Fruit fly (Drosophila melanogaster) whole organism, embryonic: Measurements from ENCODE around the gene CG43093.
A peak's percentile ranks its signal among the peaks of the same experiment; 100 is the strongest.

ENCODE experiments used
- CG10366 ChIP-seq: fragments of 200-800 bp; sonication (Bioruptor generic); IDR thresholded peaks from 2 replicates; pipeline ENCODE4 v1.3.6; 2022; ENCODE audit warnings: missing biosample characterization, missing genetic modification characterization
- CG12391 ChIP-seq: fragments of 200-800 bp; sonication (Bioruptor generic); optimal IDR thresholded peaks from 3 replicates; lab custom pipeline; 2018; ENCODE audit warnings: missing biosample characterization, mild to moderate bottlenecking, missing genetic modification characterization, moderate library complexity
- CG13624 ChIP-seq: fragments of 200-800 bp; sonication (Bioruptor generic); optimal IDR thresholded peaks from 2 replicates; lab custom pipeline; 2016; ENCODE audit warnings: missing biosample characterization, missing genetic modification characterization
- CG15011 ChIP-seq: fragments of 200-800 bp; sonication (Bioruptor generic); optimal IDR thresholded peaks from 3 replicates; lab custom pipeline; 2018; ENCODE audit warnings: missing biosample characterization, mild to moderate bottlenecking, missing genetic modification characterization
- CG1603 ChIP-seq: fragments of 200-800 bp; sonication (Bioruptor generic); optimal IDR thresholded peaks from 2 replicates; lab custom pipeline; 2019; ENCODE audit warnings: missing biosample characterization, mild to moderate bottlenecking, missing genetic modification characterization, moderate library complexity
- CG17359 ChIP-seq: fragments of 200-800 bp; sonication (Bioruptor generic); optimal IDR thresholded peaks from 3 replicates; lab custom pipeline; 2018; ENCODE audit warnings: missing biosample characterization, mild to moderate bottlenecking, missing genetic modification characterization, moderate library complexity
- CG2120 ChIP-seq: fragments of 200-800 bp; sonication (Bioruptor generic); optimal IDR thresholded peaks from 3 replicates; lab custom pipeline; 2016; ENCODE audit warnings: missing biosample characterization, missing genetic modification characterization
- CG3281 ChIP-seq: fragments of 200-800 bp; sonication (Bioruptor generic); optimal IDR thresholded peaks from 3 replicates; lab custom pipeline; 2017; ENCODE audit warnings: missing biosample characterization, mild to moderate bottlenecking, missing genetic modification characterization
- CG33557 ChIP-seq: fragments of 200-800 bp; sonication (Bioruptor generic); optimal IDR thresholded peaks from 2 replicates; lab custom pipeline; 2019; ENCODE audit warnings: missing biosample characterization, mild to moderate bottlenecking, missing genetic modification characterization, moderate library complexity
- CG4360 ChIP-seq: fragments of 200-800 bp; sonication (Bioruptor generic); IDR thresholded peaks from 2 replicates; pipeline ENCODE4 v1.3.6; 2022; ENCODE audit warnings: missing biosample characterization, missing genetic modification characterization
- CG43689 ChIP-seq: fragments of 200-800 bp; sonication (Bioruptor generic); IDR thresholded peaks from 2 replicates; pipeline ENCODE4 v1.3.6; 2022; ENCODE audit warnings: missing biosample characterization, missing genetic modification characterization
- CG6689 ChIP-seq: fragments of 200-800 bp; sonication (Bioruptor generic); IDR thresholded peaks from 2 replicates; pipeline ENCODE4 v1.3.6; 2022; ENCODE audit warnings: missing biosample characterization, missing genetic modification characterization
- CG6791 ChIP-seq: fragments of 200-800 bp; sonication (Bioruptor generic); IDR thresholded peaks from 3 replicates; pipeline ENCODE4 v1.3.6; 2022; ENCODE audit warnings: missing biosample characterization, missing genetic modification characterization; ENCODE audit not compliant: partially characterized antibody
- CG8281 ChIP-seq: fragments of 200-800 bp; sonication (Bioruptor generic); optimal IDR thresholded peaks from 2 replicates; lab custom pipeline; 2018; ENCODE audit warnings: missing biosample characterization, mild to moderate bottlenecking, missing genetic modification characterization, moderate library complexity
- CG8359 ChIP-seq: fragments of 200-800 bp; sonication (Bioruptor generic); optimal IDR thresholded peaks from 2 replicates; lab custom pipeline; 2017; ENCODE audit warnings: missing biosample characterization, mild to moderate bottlenecking, missing genetic modification characterization, borderline replicate concordance
- CTCF ChIP-seq: fragments of 200-800 bp; sonication (Bioruptor generic); optimal IDR thresholded peaks from 2 replicates; lab custom pipeline; 2017; ENCODE audit warnings: missing biosample characterization, mild to moderate bottlenecking, missing genetic modification characterization, moderate library complexity
- D19A ChIP-seq: fragments of 200-800 bp; optimal IDR thresholded peaks from 3 replicates; lab custom pipeline; 2019; ENCODE audit warnings: missing biosample characterization, mild to moderate bottlenecking, missing genetic modification characterization, moderate library complexity
- Ets97D ChIP-seq: fragments of 200-800 bp; sonication (Bioruptor generic); optimal IDR thresholded peaks from 3 replicates; lab custom pipeline; 2016; ENCODE audit warnings: missing biosample characterization, missing genetic modification characterization
- Hr39 ChIP-seq: fragments of >200 bp; optimal IDR thresholded peaks from 2 replicates; lab custom pipeline; 2017
- Kr ChIP-seq: fragments of 200-800 bp; sonication (Bioruptor generic); optimal IDR thresholded peaks from 2 replicates; lab custom pipeline; 2017; ENCODE audit warnings: missing biosample characterization, mild to moderate bottlenecking, missing genetic modification characterization
- Med ChIP-seq: fragments of 200-800 bp; sonication (Bioruptor generic); peaks from one replicate; lab custom pipeline; 2016; ENCODE audit warnings: missing biosample characterization, missing genetic modification characterization, mild to moderate bottlenecking, inconsistent platforms, moderate library complexity
- NFAT ChIP-seq: fragments of 200-800 bp; sonication (Bioruptor generic); IDR thresholded peaks from 2 replicates; pipeline ENCODE4 v1.3.6; 2022; ENCODE audit warnings: missing biosample characterization, missing genetic modification characterization
- Opbp ChIP-seq: fragments of 200-800 bp; sonication (Bioruptor generic); IDR thresholded peaks from 3 replicates; pipeline ENCODE4 v1.3.6; 2022; ENCODE audit warnings: missing biosample characterization, missing genetic modification characterization; ENCODE audit not compliant: partially characterized antibody
- Rfx ChIP-seq: fragments of 200-800 bp; sonication (Bioruptor generic); IDR thresholded peaks from 2 replicates; pipeline ENCODE4 v1.3.6; 2022; ENCODE audit warnings: missing biosample characterization, missing genetic modification characterization
- TFAM ChIP-seq: fragments of 200-800 bp; sonication (Bioruptor generic); optimal IDR thresholded peaks from 2 replicates; lab custom pipeline; 2017; ENCODE audit warnings: missing biosample characterization, missing genetic modification characterization, inconsistent platforms
- Trl ChIP-seq, 3 experiments: fragments of >200 bp in 2 of 3; fragments of 200-800 bp in 1 of 3; sonication (Bioruptor generic) in 1 of 3; optimal IDR thresholded peaks; 2 replicates in 1 of 3; 3 replicates in 2 of 3; lab custom pipeline; 2016 to 2017; ENCODE audit warnings: missing biosample characterization in 1 of 3, missing genetic modification characterization in 1 of 3
- ac ChIP-seq: fragments of 200-800 bp; sonication (Bioruptor generic); optimal IDR thresholded peaks from 3 replicates; lab custom pipeline; 2017; ENCODE audit warnings: missing biosample characterization, mild to moderate bottlenecking, missing genetic modification characterization
- ase ChIP-seq: fragments of 200-800 bp; sonication (Bioruptor generic); IDR thresholded peaks from 3 replicates; pipeline ENCODE4 v1.3.6; 2022; ENCODE audit warnings: missing biosample characterization, missing genetic modification characterization
- cad ChIP-seq: fragments of >200 bp; optimal IDR thresholded peaks from 2 replicates; lab custom pipeline; 2017; ENCODE audit warnings: missing biosample characterization, missing genetic modification characterization
- cg ChIP-seq: fragments of 200-800 bp; sonication (Bioruptor generic); optimal IDR thresholded peaks from 3 replicates; lab custom pipeline; 2019; ENCODE audit warnings: missing biosample characterization, mild to moderate bottlenecking, missing genetic modification characterization, moderate library complexity
- dpn ChIP-seq, 2 experiments: fragments of 200-800 bp; sonication (Bioruptor generic); optimal IDR thresholded peaks; 3 replicates each; lab custom pipeline; 2016; ENCODE audit warnings: missing biosample characterization in 2 of 2, missing genetic modification characterization in 2 of 2
- grau ChIP-seq: fragments of 200-800 bp; optimal IDR thresholded peaks from 3 replicates; lab custom pipeline; 2019; ENCODE audit warnings: missing biosample characterization, mild to moderate bottlenecking, missing genetic modification characterization, moderate library complexity
- hkb ChIP-seq, 2 experiments: fragments of 200-800 bp in 1 of 2; fragments of >200 bp in 1 of 2; sonication (Bioruptor generic) in 1 of 2; IDR thresholded peaks in 1 of 2; optimal IDR thresholded peaks in 1 of 2; 2 replicates each; pipeline versions ENCODE4 v1.3.6 to Lab custom; 2017 to 2022; ENCODE audit warnings: missing biosample characterization in 1 of 2, missing genetic modification characterization in 1 of 2
- lmd ChIP-seq: fragments of 200-800 bp; sonication (Bioruptor generic); IDR thresholded peaks from 2 replicates; pipeline ENCODE4 v1.3.6; 2022; ENCODE audit warnings: missing biosample characterization, missing genetic modification characterization
- mam ChIP-seq: fragments of 200-800 bp; sonication (Bioruptor generic); optimal IDR thresholded peaks from 3 replicates; lab custom pipeline; 2016; ENCODE audit warnings: missing biosample characterization, missing genetic modification characterization
- nmo ChIP-seq: fragments of 200-800 bp; sonication (Bioruptor generic); optimal IDR thresholded peaks from 2 replicates; lab custom pipeline; 2018; ENCODE audit warnings: missing biosample characterization, mild to moderate bottlenecking, missing genetic modification characterization, moderate library complexity
- pfk ChIP-seq: fragments of 200-800 bp; sonication (Bioruptor generic); optimal IDR thresholded peaks from 2 replicates; lab custom pipeline; 2018; ENCODE audit warnings: missing biosample characterization, mild to moderate bottlenecking, missing genetic modification characterization, moderate library complexity
- prd ChIP-seq, 3 experiments: fragments of >200 bp in 2 of 3; fragments of 200-800 bp in 1 of 3; sonication (Bioruptor generic) in 1 of 3; optimal IDR thresholded peaks in 2 of 3; IDR thresholded peaks in 1 of 3; 2 replicates in 2 of 3; 3 replicates in 1 of 3; pipeline versions ENCODE4 v1.3.6 to Lab custom; 2017 to 2022; ENCODE audit warnings: missing biosample characterization in 1 of 3, missing genetic modification characterization in 1 of 3
- sd ChIP-seq: fragments of 200-800 bp; sonication (Bioruptor generic); optimal IDR thresholded peaks from 3 replicates; lab custom pipeline; 2018; ENCODE audit warnings: missing biosample characterization, mild to moderate bottlenecking, missing genetic modification characterization, moderate library complexity
- sob ChIP-seq: fragments of 200-800 bp; sonication (Bioruptor generic); IDR thresholded peaks from 2 replicates; pipeline ENCODE4 v1.3.6; 2022; ENCODE audit warnings: missing biosample characterization, missing genetic modification characterization
- ssp ChIP-seq: fragments of 200-800 bp; sonication (Bioruptor generic); IDR thresholded peaks from 2 replicates; pipeline ENCODE4 v1.3.6; 2022; ENCODE audit warnings: missing biosample characterization, missing genetic modification characterization
- tgo ChIP-seq: fragments of 200-800 bp; sonication (Bioruptor generic); IDR thresholded peaks from 3 replicates; pipeline ENCODE4 v1.3.6; 2022; ENCODE audit warnings: missing biosample characterization, missing genetic modification characterization
- tna ChIP-seq: fragments of 200-800 bp; sonication (Bioruptor generic); IDR thresholded peaks from 2 replicates; pipeline ENCODE4 v1.3.6; 2022; ENCODE audit warnings: missing biosample characterization, missing genetic modification characterization; ENCODE audit not compliant: partially characterized antibody
- vvl ChIP-seq: fragments of 200-800 bp; sonication (Bioruptor generic); IDR thresholded peaks from 2 replicates; pipeline ENCODE4 v1.3.6; 2022; ENCODE audit warnings: missing biosample characterization, missing genetic modification characterization

The CG43093 gene

DNA sequence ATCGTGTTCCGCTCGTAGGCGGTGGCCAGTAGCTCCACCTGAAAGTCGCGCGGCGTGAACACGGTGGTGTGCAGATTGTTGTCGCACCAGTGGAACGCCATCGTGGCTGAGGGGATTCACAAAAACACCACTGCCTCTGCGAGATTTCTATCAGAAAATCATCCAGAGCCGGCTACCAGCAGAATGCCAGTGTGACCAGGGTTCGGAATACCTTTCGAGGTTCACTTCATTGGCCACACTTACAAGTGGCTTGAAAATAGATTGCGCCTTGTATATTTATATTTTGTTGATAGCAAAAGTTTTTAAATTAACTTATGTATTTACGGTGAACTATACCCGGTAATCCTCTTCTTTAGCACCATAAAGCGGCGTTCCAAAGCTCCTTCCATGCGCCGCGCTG, 29.2 kb downstream of the CG43093 start, which contains the start of the genes Dcr-1 and CG6985 (continued):
- 0 out of 3 replicates have a peak, but pooled peaks have one; percentile 24 for TF ChIP-seq Opbp (GFP tag; lab: Robert Waterston, UW)
- TF ChIP-seq, all 482 proteins: peak for 28

DNA sequence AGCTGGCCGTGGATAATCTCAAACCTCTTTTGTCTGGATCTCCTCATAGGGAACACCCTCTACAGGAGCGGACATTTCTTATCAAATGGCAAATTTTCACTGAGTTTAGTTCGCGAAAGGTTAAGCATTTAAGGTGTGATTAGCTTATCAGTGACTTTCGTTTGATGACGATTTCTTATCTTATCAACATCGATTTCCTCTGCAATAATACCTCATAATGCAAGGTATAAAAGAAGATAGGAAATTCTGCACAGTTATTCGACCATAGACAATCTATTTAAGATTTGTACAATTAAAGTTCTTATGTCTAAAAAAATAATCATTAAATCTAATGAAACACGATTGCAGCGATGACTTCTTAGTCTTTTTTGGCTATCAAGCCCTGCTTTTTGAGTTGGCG, 36.4 kb downstream of the CG43093 start, which contains the start of gene Takl2:
Gene Takl2, minus strand, starts transcription at position 101 of the 400 bp plus-strand sequence.
- TF ChIP-seq CTCF (GFP tag; lab: Kevin White, UChicago) (no peak), TFAM (GFP tag; lab: Kevin White, UChicago) (no peak), CG4360 (no peak), Ets97D (GFP tag; lab: Kevin White, UChicago) (no peak), cad (GFP tag; lab: Kevin White, UChicago) (no peak), nmo (GFP tag; lab: Kevin White, UChicago) (no peak), CG43689 (no peak)

DNA sequence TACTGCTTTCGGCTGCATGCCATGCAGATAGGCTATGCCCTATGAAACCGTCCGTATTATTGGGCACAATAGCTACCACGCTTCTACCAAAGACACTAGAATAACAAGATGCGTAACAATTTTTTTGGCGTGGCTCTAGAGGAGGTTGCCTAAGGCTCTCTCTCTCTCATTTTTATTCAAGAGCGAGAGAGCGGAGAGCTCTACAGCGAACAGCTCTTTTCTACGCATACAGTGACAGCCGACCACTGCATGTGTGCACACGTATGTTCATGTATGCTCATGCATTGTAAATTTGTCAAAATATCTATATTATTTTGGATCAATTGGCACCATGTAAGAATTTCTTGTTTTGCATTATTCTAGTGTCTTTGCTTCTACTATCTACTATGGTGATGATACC, 37.1 kb downstream of the CG43093 start:
- TF ChIP-seq Trl (optimal IDR thresholded peaks at IDR 0.05; lab: Kevin White, UChicago) (peak; percentile 58 to 66), Trl (GFP tag; optimal IDR thresholded peaks at IDR 0.05; lab: Kevin White, UChicago) (no peak), tna (GFP tag; lab: Robert Waterston, UW) (0 out of 2 replicates have a peak, but pooled peaks have one; percentile 17), cg (GFP tag; lab: Kevin White, UChicago) (peak; percentile 53), CG3281 (GFP tag; lab: Kevin White, UChicago) (no peak)

DNA sequence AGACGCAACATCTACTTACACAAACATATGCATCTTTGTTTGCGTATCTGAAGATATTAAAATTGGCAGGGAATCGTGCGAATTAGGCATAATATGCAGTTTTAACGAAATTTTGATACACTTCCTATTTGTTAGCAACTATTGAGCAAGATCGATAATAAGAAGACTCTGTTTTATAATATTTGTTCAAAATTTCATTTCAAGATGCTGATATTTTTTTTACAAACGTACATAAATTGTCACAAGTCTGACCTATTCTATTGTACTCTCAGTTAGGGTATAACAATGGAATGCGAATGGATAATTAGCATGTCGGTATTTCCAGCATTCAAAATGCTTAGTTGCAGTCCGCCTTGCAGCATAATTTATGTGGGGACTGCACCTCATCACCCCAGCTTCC, 42.2 kb downstream of the CG43093 start:
- TF ChIP-seq hkb (optimal IDR thresholded peaks at IDR 0.05; lab: Kevin White, UChicago) (no peak), hkb (GFP tag; IDR thresholded peaks at IDR 0.05; lab: Robert Waterston, UW) (no peak), mam (GFP tag; lab: Kevin White, UChicago) (peak; percentile 7), grau (tag; lab: Kevin White, UChicago) (no peak), CG10366 (GFP tag; lab: Robert Waterston, UW) (no peak), sob (GFP tag; lab: Robert Waterston, UW) (0 out of 2 replicates have a peak, but pooled peaks have one; percentile 22), Rfx (peak; percentile 53), tgo (GFP tag; lab: Robert Waterston, UW) (peak; percentile 46; the same call in 1 of the 3 replicates), vvl (GFP tag; lab: Robert Waterston, UW) (peak; percentile 57; the same call in 1 of the 2 replicates), ase (peak; percentile 41; the same call in 1 of the 3 replicates), dpn (GFP tag; optimal IDR thresholded peaks at IDR 0.05; lab: Kevin White, UChicago) (no peak), CG12391 (tag; lab: Kevin White, UChicago) (no peak), CG6791 (GFP tag; lab: Robert Waterston, UW) (no peak), D19A (tag; lab: Kevin White, UChicago) (peak; percentile 86), CG33557 (GFP tag; lab: Kevin White, UChicago) (no peak), Med (GFP tag; lab: Kevin White, UChicago) (peak; percentile 65), CG15011 (GFP tag; lab: Kevin White, UChicago) (no peak), CG1603 (tag; lab: Kevin White, UChicago) (peak; percentile 30), Kr (GFP tag; lab: Kevin White, UChicago) (no peak), Hr39 (lab: Kevin White, UChicago) (no peak), CG13624 (peak; percentile 2), CG17359 (tag; lab: Kevin White, UChicago) (peak; percentile 13), CG2120 (peak; percentile 27), prd (optimal IDR thresholded peaks at IDR 0.05; lab: Kevin White, UChicago) (no peak), prd (GFP tag; IDR thresholded peaks at IDR 0.05; lab: Robert Waterston, UW) (peak; percentile 32; the same call in 1 of the 3 replicates), ac (no peak), ssp (GFP tag; lab: Robert Waterston, UW) (peak; percentile 28; the same call in 1 of the 2 replicates), sd (tag; lab: Kevin White, UChicago) (peak; percentile 17), CG8281 (no peak), NFAT (GFP tag; lab: Robert Waterston, UW) (0 out of 2 replicates have a peak, but pooled peaks have one; percentile 23), CG8359 (no peak), CG6689 (GFP tag; lab: Robert Waterston, UW) (peak; percentile 17; the same call in 1 of the 2 replicates), lmd (GFP tag; lab: Robert Waterston, UW) (peak; percentile 37), pfk (no peak)
